Worm (Caenorhabditis elegans) whole organism, mixed stage, embryonic: ENCODE measurements around the gene T11G6.3.

Source experiments
- M03D4.4 ChIP-seq: sonication (generic microtip); optimal IDR thresholded peaks from 2 replicates; lab custom pipeline; 2017; ENCODE audit warnings: mild to moderate bottlenecking, missing genetic modification characterization, missing compliant biosample characterization
- blmp-1 ChIP-seq: fragments of 150-350 bp; optimal IDR thresholded peaks from 2 replicates; lab custom pipeline; 2014; ENCODE audit warnings: missing biosample characterization, missing genetic modification characterization
- hlh-1 ChIP-seq: fragments of 150-350 bp; optimal IDR thresholded peaks from 2 replicates; lab custom pipeline; 2014; ENCODE audit warnings: missing biosample characterization, missing genetic modification reagents, missing genetic modification characterization
- nhr-12 ChIP-seq: fragments of 150-350 bp; optimal IDR thresholded peaks from 2 replicates; lab custom pipeline; 2014; ENCODE audit warnings: missing biosample characterization, missing genetic modification characterization
- nhr-28 ChIP-seq: fragments of 150-350 bp; optimal IDR thresholded peaks from 2 replicates; lab custom pipeline; 2014; ENCODE audit warnings: missing biosample characterization, missing genetic modification characterization
- nhr-76 ChIP-seq: sonication (generic microtip); optimal IDR thresholded peaks from 2 replicates; lab custom pipeline; 2017; ENCODE audit warnings: missing biosample characterization, missing genetic modification characterization
- pha-4 ChIP-seq: fragments of 150-350 bp; optimal IDR thresholded peaks from 2 replicates; lab custom pipeline; 2018; ENCODE audit warnings: missing biosample characterization, missing genetic modification reagents, missing genetic modification characterization
- ztf-11 ChIP-seq: fragments of 150-350 bp; optimal IDR thresholded peaks from 2 replicates; lab custom pipeline; 2014; ENCODE audit warnings: missing biosample characterization, missing genetic modification characterization

- TF ChIP-seq ztf-11 (tag; lab: Kevin White, UChicago) (no peak), blmp-1 (tag; lab: Kevin White, UChicago) (no peak), pha-4 (tag; lab: Kevin White, UChicago) (no peak), M03D4.4 (tag; lab: Kevin White, UChicago) (no peak), nhr-76 (no peak), hlh-1 (tag; lab: Kevin White, UChicago) (no peak), nhr-28 (tag; lab: Kevin White, UChicago) (no peak), nhr-12 (no peak)
Observed at ce11 chrIV:10889820-10890462, 34.9 kb upstream of the T11G6.3 start, which contains the start of gene F13E9.15.
